ENCODE assay signal across 1 fruit fly cellular context in the genomic region with DNA sequence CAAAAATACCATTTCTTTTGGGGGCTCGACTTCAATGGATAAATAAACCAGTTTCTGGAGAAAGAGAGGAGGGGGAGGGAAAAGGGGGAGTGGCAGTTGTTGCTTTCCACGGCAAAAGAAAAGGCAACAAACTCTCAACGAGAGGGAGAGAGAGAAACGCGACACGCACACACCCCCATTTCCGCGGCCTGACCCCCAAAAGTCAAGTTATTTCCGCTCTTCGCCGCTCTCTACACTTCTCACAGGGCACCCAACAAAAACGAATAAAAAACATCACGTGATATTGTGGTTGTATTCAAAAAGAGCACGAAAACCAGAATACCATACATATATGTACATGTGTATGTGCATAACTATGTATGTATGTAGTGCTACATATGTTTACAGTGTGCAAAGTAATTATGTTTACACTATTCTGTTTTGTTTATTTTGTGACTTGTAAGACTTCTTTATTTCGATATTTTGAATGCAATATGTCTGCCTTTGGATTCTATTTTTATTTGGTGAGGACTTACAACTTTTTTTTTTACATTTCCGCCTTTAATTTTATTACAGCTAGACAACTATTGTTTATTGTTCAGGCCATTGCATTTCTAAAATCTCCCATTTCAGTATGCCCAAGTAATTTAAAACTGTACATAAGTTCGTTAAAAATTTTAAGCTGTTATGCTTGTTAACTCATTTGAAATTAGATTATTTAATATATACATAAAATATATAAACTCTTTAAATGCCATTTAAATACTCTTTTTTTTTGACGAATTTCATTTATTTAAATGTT.
A peak's percentile ranks its signal among the peaks of the same experiment; 100 is the strongest.
TF ChIP-seq lines count a peak whose summit lies in the region.

No protein-coding gene starts in this region.

TF ChIP-seq in whole organism, embryonic, 481 proteins besides CTCF, POLR2A, EP300 and RAD21 (continued from another document and continues in another):
- TF ChIP-seq Sry-δ (GFP tag; optimal IDR thresholded peaks at IDR 0.05; lab: Kevin White, UChicago) (peak; percentile 12), sens-2 (GFP tag; IDR thresholded peaks at IDR 0.05; lab: Robert Waterston, UW) (no peak), Antp (GFP tag; optimal IDR thresholded peaks at IDR 0.05; lab: Kevin White, UChicago) (peak; percentile 30), CG33213 (GFP tag; optimal IDR thresholded peaks at IDR 0.05; lab: Kevin White, UChicago) (no peak), Spps (tag; optimal IDR thresholded peaks at IDR 0.05; lab: Kevin White, UChicago) (peak; percentile 18), pzg (GFP tag; optimal IDR thresholded peaks at IDR 0.05; lab: Kevin White, UChicago) (peak; percentile 1), tio (GFP tag; optimal IDR thresholded peaks at IDR 0.05; lab: Kevin White, UChicago) (peak; percentile 63), CG8944 (GFP tag; optimal IDR thresholded peaks at IDR 0.05; lab: Kevin White, UChicago) (peak; percentile 4), ken (GFP tag; IDR thresholded peaks at IDR 0.05; lab: Robert Waterston, UW) (peak; percentile 52; the same call in 1 of the 3 replicates), Hr39 (optimal IDR thresholded peaks at IDR 0.05; lab: Kevin White, UChicago) (no peak), crol (GFP tag; IDR thresholded peaks at IDR 0.05; lab: Robert Waterston, UW) (peak; percentile 99), pfk (GFP tag; optimal IDR thresholded peaks at IDR 0.05; lab: Kevin White, UChicago) (peak; percentile 69), CG9932 (GFP tag; IDR thresholded peaks at IDR 0.05; lab: Robert Waterston, UW) (0 out of 2 replicates have a peak, but pooled peaks have one; percentile 13), CG13624 (GFP tag; optimal IDR thresholded peaks at IDR 0.05; lab: Kevin White, UChicago) (peak; percentile 29), Hr51 (GFP tag; optimal IDR thresholded peaks at IDR 0.05; lab: Kevin White, UChicago) (peak in 1 of 2 experiments; percentile 58), Tbp (GFP tag; optimal IDR thresholded peaks at IDR 0.05; lab: Kevin White, UChicago) (no peak), CG15269 (tag; optimal IDR thresholded peaks at IDR 0.05; lab: Kevin White, UChicago) (peak; percentile 76), peb (GFP tag; IDR thresholded peaks at IDR 0.05; lab: Robert Waterston, UW) (no peak), Sry-β (GFP tag; optimal IDR thresholded peaks at IDR 0.05; lab: Kevin White, UChicago) (peak; percentile 23), bab2 (GFP tag; optimal IDR thresholded peaks at IDR 0.05; lab: Kevin White, UChicago) (peak; percentile 31), CG4707 (GFP tag; optimal IDR thresholded peaks at IDR 0.05; lab: Kevin White, UChicago) (peak; percentile 61), chn (GFP tag; optimal IDR thresholded peaks at IDR 0.05; lab: Kevin White, UChicago) (no peak), CG3163 (GFP tag; optimal IDR thresholded peaks at IDR 0.05; lab: Kevin White, UChicago) (peak; percentile 31), esg (GFP tag; conservative IDR thresholded peaks at IDR 0.05; lab: Robert Waterston, UW) (no peak; the same call in 1 of the 2 replicates), CG14050 (GFP tag; IDR thresholded peaks at IDR 0.05; lab: Robert Waterston, UW) (0 out of 3 replicates have a peak, but pooled peaks have one; percentile 35), en (GFP tag; optimal IDR thresholded peaks at IDR 0.05; lab: Kevin White, UChicago) (peak; percentile 53), CG12942 (GFP tag; optimal IDR thresholded peaks at IDR 0.05; lab: Kevin White, UChicago) (peak; percentile 7), cwo (GFP tag; optimal IDR thresholded peaks at IDR 0.05; lab: Kevin White, UChicago) (peak; percentile 99), Doc2 (GFP tag; IDR thresholded peaks at IDR 0.05; lab: Robert Waterston, UW) (no peak), CG7357 (GFP tag; IDR thresholded peaks at IDR 0.05; lab: Robert Waterston, UW) (peak; percentile 45; the same call in 1 of the 3 replicates), danr (GFP tag; IDR thresholded peaks at IDR 0.05; lab: Robert Waterston, UW) (0 out of 2 replicates have a peak, but pooled peaks have one; percentile 9), CG11696 (GFP tag; IDR thresholded peaks at IDR 0.05; lab: Robert Waterston, UW) (no peak; the same call in 1 of the 2 replicates), Hmr (GFP tag; optimal IDR thresholded peaks at IDR 0.05; lab: Kevin White, UChicago) (peak; percentile 72), Dll (GFP tag; IDR thresholded peaks at IDR 0.05; lab: Robert Waterston, UW; ENCODE audit: partially characterized antibody) (0 out of 4 replicates have a peak, but pooled peaks have one; percentile 52), CG13287 (GFP tag; IDR thresholded peaks at IDR 0.05; lab: Robert Waterston, UW; ENCODE audit: partially characterized antibody) (peak; percentile 47; the same call in 1 of the 2 replicates), CG10565 (GFP tag; optimal IDR thresholded peaks at IDR 0.05; lab: Kevin White, UChicago) (no peak), chinmo (GFP tag; IDR thresholded peaks at IDR 0.05; lab: Robert Waterston, UW; ENCODE audit: partially characterized antibody) (peak; percentile 96), crc (GFP tag; optimal IDR thresholded peaks at IDR 0.05; lab: Kevin White, UChicago) (peak; percentile 52), CG10209 (GFP tag; optimal IDR thresholded peaks at IDR 0.05; lab: Kevin White, UChicago) (peak; percentile 76), CG17802 (tag; optimal IDR thresholded peaks at IDR 0.05; lab: Kevin White, UChicago) (no peak), CG12769 (tag; optimal IDR thresholded peaks at IDR 0.05; lab: Kevin White, UChicago) (peak; percentile 81), ewg (GFP tag; optimal IDR thresholded peaks at IDR 0.05; lab: Kevin White, UChicago) (peak; percentile 40), CG13894 (tag; optimal IDR thresholded peaks at IDR 0.05; lab: Kevin White, UChicago) (peak; percentile 54), grn (GFP tag; optimal IDR thresholded peaks at IDR 0.05; lab: Kevin White, UChicago) (no peak), CG10274 (GFP tag; optimal IDR thresholded peaks at IDR 0.05; lab: Kevin White, UChicago) (no peak), HHEX (GFP tag; optimal IDR thresholded peaks at IDR 0.05; lab: Kevin White, UChicago) (peak; percentile 65), CG8281 (tag; optimal IDR thresholded peaks at IDR 0.05; lab: Kevin White, UChicago) (peak; percentile 42), CG3838 (GFP tag; optimal IDR thresholded peaks at IDR 0.05; lab: Kevin White, UChicago) (no peak), Neu2 (GFP tag; optimal IDR thresholded peaks at IDR 0.05; lab: Kevin White, UChicago; ENCODE audit: borderline replicate concordance) (no peak), run (tag; optimal IDR thresholded peaks at IDR 0.05; lab: Kevin White, UChicago) (peak; percentile 90), CG9437 (GFP tag; optimal IDR thresholded peaks at IDR 0.05; lab: Kevin White, UChicago) (peak; percentile 84), Camta (GFP tag; optimal IDR thresholded peaks at IDR 0.05; lab: Kevin White, UChicago) (peak; percentile 50), corto (GFP tag; optimal IDR thresholded peaks at IDR 0.05; lab: Kevin White, UChicago) (peak; percentile 9), CG12219 (GFP tag; optimal IDR thresholded peaks at IDR 0.05; lab: Kevin White, UChicago) (peak; percentile 65), nmo (GFP tag; optimal IDR thresholded peaks at IDR 0.05; lab: Kevin White, UChicago) (peak; percentile 82), CG3281 (GFP tag; optimal IDR thresholded peaks at IDR 0.05; lab: Kevin White, UChicago) (peak; percentile 71), CG1647 (GFP tag; optimal IDR thresholded peaks at IDR 0.05; lab: Kevin White, UChicago) (no peak), CG7786 (GFP tag; optimal IDR thresholded peaks at IDR 0.05; lab: Kevin White, UChicago) (no peak), CG2120 (GFP tag; optimal IDR thresholded peaks at IDR 0.05; lab: Kevin White, UChicago) (peak; percentile 58), tap (tag; optimal IDR thresholded peaks at IDR 0.05; lab: Kevin White, UChicago) (no peak), toy (GFP tag; IDR thresholded peaks at IDR 0.05; lab: Robert Waterston, UW) (no peak), CoRest (tag; optimal IDR thresholded peaks at IDR 0.05; lab: Kevin White, UChicago) (peak; percentile 87), slp2 (GFP tag; optimal IDR thresholded peaks at IDR 0.05; lab: Kevin White, UChicago) (no peak), lilli (GFP tag; optimal IDR thresholded peaks at IDR 0.05; lab: Kevin White, UChicago) (peak; percentile 8), org-1 (GFP tag; optimal IDR thresholded peaks at IDR 0.05; lab: Kevin White, UChicago) (peak; percentile 39), Asciz (GFP tag; optimal IDR thresholded peaks at IDR 0.05; lab: Kevin White, UChicago) (peak; percentile 71), sqz (GFP tag; optimal IDR thresholded peaks at IDR 0.05; lab: Kevin White, UChicago) (peak; percentile 85), mld (GFP tag; IDR thresholded peaks at IDR 0.05; lab: Robert Waterston, UW; ENCODE audit: partially characterized antibody) (no peak), otp (GFP tag; IDR thresholded peaks at IDR 0.05; lab: Robert Waterston, UW) (no peak; the same call in 2 of the 3 replicates), phol (tag; optimal IDR thresholded peaks at IDR 0.05; lab: Kevin White, UChicago) (peak; percentile 81), pita (GFP tag; optimal IDR thresholded peaks at IDR 0.05; lab: Kevin White, UChicago) (no peak), BtbVII (GFP tag; optimal IDR thresholded peaks at IDR 0.05; lab: Kevin White, UChicago) (peak; percentile 57), jigr1 (GFP tag; IDR thresholded peaks at IDR 0.05; lab: Robert Waterston, UW) (no peak), cato (GFP tag; optimal IDR thresholded peaks at IDR 0.05; lab: Kevin White, UChicago; ENCODE audit: borderline replicate concordance) (peak; percentile 52), Chrac-16 (GFP tag; optimal IDR thresholded peaks at IDR 0.05; lab: Kevin White, UChicago) (peak; percentile 36), gem (tag; optimal IDR thresholded peaks at IDR 0.05; lab: Kevin White, UChicago) (peak; percentile 80), sd (tag; optimal IDR thresholded peaks at IDR 0.05; lab: Kevin White, UChicago) (peak; percentile 94), CG1603 (tag; optimal IDR thresholded peaks at IDR 0.05; lab: Kevin White, UChicago) (peak; percentile 63), CG1792 (GFP tag; optimal IDR thresholded peaks at IDR 0.05; lab: Kevin White, UChicago) (no peak), pum (GFP tag; optimal IDR thresholded peaks at IDR 0.05; lab: Kevin White, UChicago) (peak; percentile 46), CG9797 (GFP tag; optimal IDR thresholded peaks at IDR 0.05; lab: Kevin White, UChicago) (no peak), z (GFP tag; IDR thresholded peaks at IDR 0.05; lab: Robert Waterston, UW) (peak; percentile 47; the same call in 1 of the 3 replicates), CG1529 (GFP tag; optimal IDR thresholded peaks at IDR 0.05; lab: Kevin White, UChicago) (peak; percentile 6), ro (GFP tag; IDR thresholded peaks at IDR 0.05; lab: Robert Waterston, UW) (no peak), CG8924 (tag; optimal IDR thresholded peaks at IDR 0.05; lab: Kevin White, UChicago) (peak; percentile 77), chm (GFP tag; IDR thresholded peaks at IDR 0.05; lab: Robert Waterston, UW) (peak; percentile 66; the same call in 1 of the 2 replicates), nerfin-2 (GFP tag; IDR thresholded peaks at IDR 0.05; lab: Robert Waterston, UW; ENCODE audit: partially characterized antibody) (no peak), usp (GFP tag; optimal IDR thresholded peaks at IDR 0.05; lab: Kevin White, UChicago) (no peak), CG15073 (GFP tag; optimal IDR thresholded peaks at IDR 0.05; lab: Kevin White, UChicago) (no peak), Mes4 (GFP tag; optimal IDR thresholded peaks at IDR 0.05; lab: Kevin White, UChicago) (peak; percentile 59), ci (GFP tag; IDR thresholded peaks at IDR 0.05; lab: Robert Waterston, UW) (peak; percentile 74; the same call in 2 of the 3 replicates), CG9609 (GFP tag; optimal IDR thresholded peaks at IDR 0.05; lab: Kevin White, UChicago) (peak; percentile 30), da (GFP tag; optimal IDR thresholded peaks at IDR 0.05; lab: Kevin White, UChicago) (peak; percentile 39), aop (GFP tag; IDR thresholded peaks at IDR 0.05; lab: Robert Waterston, UW) (peak; percentile 93), CG34224 (GFP tag; IDR thresholded peaks at IDR 0.05; lab: Robert Waterston, UW; ENCODE audit: partially characterized antibody) (peak; percentile 62), CG10979 (tag; optimal IDR thresholded peaks at IDR 0.05; lab: Kevin White, UChicago) (peak; percentile 73), Side (GFP tag; optimal IDR thresholded peaks at IDR 0.05; lab: Kevin White, UChicago) (peak; percentile 86), ap (GFP tag; IDR thresholded peaks at IDR 0.05; lab: Robert Waterston, UW) (no peak), br (optimal IDR thresholded peaks at IDR 0.05; lab: Kevin White, UChicago) (no peak), CG18619 (GFP tag; optimal IDR thresholded peaks at IDR 0.05; lab: Kevin White, UChicago) (peak; percentile 62), Hand (GFP tag; optimal IDR thresholded peaks at IDR 0.05; lab: Kevin White, UChicago) (no peak), CkIIα-i1 (GFP tag; IDR thresholded peaks at IDR 0.05; lab: Robert Waterston, UW) (no peak), insv (GFP tag; optimal IDR thresholded peaks at IDR 0.05; lab: Kevin White, UChicago) (peak in 1 of 2 experiments; percentile 54), CG34376 (GFP tag; optimal IDR thresholded peaks at IDR 0.05; lab: Kevin White, UChicago) (peak; percentile 85), shn (GFP tag; optimal IDR thresholded peaks at IDR 0.05; lab: Kevin White, UChicago) (peak; percentile 24), B-H1 (GFP tag; IDR thresholded peaks at IDR 0.05; lab: Robert Waterston, UW) (peak; percentile 11; the same call in 1 of the 3 replicates), rib (GFP tag; IDR thresholded peaks at IDR 0.05; lab: Robert Waterston, UW) (peak; percentile 55), Elba2 (GFP tag; optimal IDR thresholded peaks at IDR 0.05; lab: Kevin White, UChicago) (no peak), Taf1 (GFP tag; IDR thresholded peaks at IDR 0.05; lab: Robert Waterston, UW) (no peak), lov (optimal IDR thresholded peaks at IDR 0.05; lab: Kevin White, UChicago) (no peak), lov (GFP tag; IDR thresholded peaks at IDR 0.05; lab: Robert Waterston, UW) (no peak; the same call in 2 of the 3 replicates), Dbx (GFP tag; IDR thresholded peaks at IDR 0.05; lab: Robert Waterston, UW) (peak; percentile 37; the same call in 1 of the 3 replicates), Hsf (GFP tag; optimal IDR thresholded peaks at IDR 0.05; lab: Kevin White, UChicago) (peak; percentile 58), Drgx (GFP tag; IDR thresholded peaks at IDR 0.05; lab: Robert Waterston, UW) (peak; percentile 71), Hr78 (GFP tag; optimal IDR thresholded peaks at IDR 0.05; lab: Kevin White, UChicago) (peak in 1 of 2 experiments; percentile 97), gsb (GFP tag; IDR thresholded peaks at IDR 0.05; lab: Robert Waterston, UW) (no peak), CG10462 (GFP tag; optimal IDR thresholded peaks at IDR 0.05; lab: Kevin White, UChicago) (peak; percentile 21), jumu (GFP tag; optimal IDR thresholded peaks at IDR 0.05; lab: Kevin White, UChicago) (no peak)
